Worm (Caenorhabditis elegans) whole organism, L1 larva: ENCODE data around the gene unc-3.

Experiments used
- C04F5.9 ChIP-seq: sonication (generic microtip); optimal IDR thresholded peaks from 2 replicates; lab custom pipeline; 2016; ENCODE audit warnings: missing genetic modification characterization, missing compliant biosample characterization
- F16B12.6 ChIP-seq: fragments of 150-350 bp; optimal IDR thresholded peaks from 2 replicates; lab custom pipeline; 2014; ENCODE audit warnings: missing biosample characterization, missing genetic modification characterization
- ceh-8 ChIP-seq: fragments of 200-800 bp; sonication (Bioruptor generic); optimal IDR thresholded peaks from 2 replicates; lab custom pipeline; 2018; ENCODE audit warnings: mild to moderate bottlenecking, missing genetic modification characterization, moderate library complexity, missing compliant biosample characterization
- ceh-82 ChIP-seq, 3 experiments: fragments of 150-350 bp in 1 of 3; sonication (generic microtip) in 2 of 3; optimal IDR thresholded peaks; 2 replicates each; lab custom pipeline; 2014 to 2017; ENCODE audit warnings: missing biosample characterization in 3 of 3, missing genetic modification characterization in 3 of 3
- ceh-90 ChIP-seq: sonication (generic microtip); optimal IDR thresholded peaks from 2 replicates; lab custom pipeline; 2016; ENCODE audit warnings: missing genetic modification characterization, missing compliant biosample characterization
- dpl-1 ChIP-seq, 3 experiments: fragments of 150-350 bp in 2 of 3; sonication (generic microtip) in 1 of 3; optimal IDR thresholded peaks; 2 replicates each; lab custom pipeline; 2014 to 2017; ENCODE audit warnings: missing biosample characterization in 3 of 3, missing genetic modification characterization in 3 of 3, missing genetic modification reagents in 3 of 3
- dsc-1 ChIP-seq: sonication (generic microtip); optimal IDR thresholded peaks from 2 replicates; lab custom pipeline; 2016; ENCODE audit warnings: mild to moderate bottlenecking, missing genetic modification characterization, missing compliant biosample characterization
- efl-1 ChIP-seq, 4 experiments: fragments of 150-350 bp; optimal IDR thresholded peaks in 3 of 4; peaks in 1 of 4; 1 replicate in 1 of 4; 2 replicates in 3 of 4; lab custom pipeline; 2014; ENCODE audit warnings: missing biosample characterization in 2 of 4, missing genetic modification characterization in 2 of 4, missing genetic modification reagents in 2 of 4
- egl-13 ChIP-seq: sonication (generic microtip); optimal IDR thresholded peaks from 2 replicates; lab custom pipeline; 2016; ENCODE audit warnings: missing genotype, missing genetic modification reagents, missing genetic modification characterization, missing compliant biosample characterization
- elt-2 ChIP-seq: sonication (generic microtip); optimal IDR thresholded peaks from 2 replicates; lab custom pipeline; 2016; ENCODE audit warnings: missing genetic modification characterization, mild to moderate bottlenecking, inconsistent platforms, missing compliant biosample characterization, missing genetic modification reagents
- ets-5 ChIP-seq: fragments of 200-800 bp; sonication (Bioruptor generic); IDR thresholded peaks from 2 replicates; pipeline ENCODE4 v1.3.6; 2022; ENCODE audit warnings: missing genetic modification characterization, missing compliant biosample characterization
- fos-1 ChIP-seq: fragments of 150-350 bp; optimal IDR thresholded peaks from 2 replicates; lab custom pipeline; 2014; ENCODE audit warnings: missing biosample characterization, missing genetic modification characterization
- grh-1 ChIP-seq: fragments of 200-800 bp; sonication (Bioruptor generic); IDR thresholded peaks from 2 replicates; pipeline ENCODE4 v1.3.6; 2022; ENCODE audit warnings: missing genetic modification reagents, missing genetic modification characterization, missing compliant biosample characterization
- hlh-17 ChIP-seq: fragments of 200-800 bp; sonication (Bioruptor generic); optimal IDR thresholded peaks from 2 replicates; lab custom pipeline; 2018; ENCODE audit warnings: missing genetic modification characterization, mild to moderate bottlenecking, missing compliant biosample characterization, moderate library complexity, borderline replicate concordance
- hlh-4 ChIP-seq: sonication (generic microtip); optimal IDR thresholded peaks from 2 replicates; lab custom pipeline; 2016; ENCODE audit warnings: mild to moderate bottlenecking, missing genetic modification characterization, missing compliant biosample characterization
- hpl-2 ChIP-seq: fragments of 150-350 bp; optimal IDR thresholded peaks from 2 replicates; lab custom pipeline; 2014; ENCODE audit warnings: missing biosample characterization, missing genetic modification reagents, missing genetic modification characterization
- isw-1 ChIP-seq: fragments of 200-800 bp; sonication (Bioruptor generic); IDR thresholded peaks from 2 replicates; pipeline ENCODE4 v1.3.6; 2022; ENCODE audit warnings: missing genetic modification characterization, missing compliant biosample characterization
- jun-1 ChIP-seq: fragments of 150-350 bp; optimal IDR thresholded peaks from 2 replicates; lab custom pipeline; 2014; ENCODE audit warnings: missing biosample characterization, missing genetic modification reagents, missing genetic modification characterization
- lin-14 ChIP-seq: fragments of 200-800 bp; sonication (Bioruptor generic); optimal IDR thresholded peaks from 2 replicates; lab custom pipeline; 2018; ENCODE audit warnings: mild to moderate bottlenecking, missing genetic modification characterization, moderate library complexity, missing compliant biosample characterization
- lin-15B ChIP-seq: fragments of 150-350 bp; sonication (generic microtip); optimal IDR thresholded peaks from 3 replicates; lab custom pipeline; 2014; ENCODE audit warnings: missing biosample characterization, missing genetic modification characterization
- lin-35 ChIP-seq, 2 experiments: fragments of 150-350 bp; optimal IDR thresholded peaks; 2 replicates each; lab custom pipeline; 2014; ENCODE audit warnings: missing biosample characterization in 2 of 2, missing genetic modification characterization in 2 of 2, missing genetic modification reagents in 2 of 2
- lin-39 ChIP-seq: fragments of 150-350 bp; optimal IDR thresholded peaks from 2 replicates; lab custom pipeline; 2014; ENCODE audit warnings: missing biosample characterization, missing genetic modification reagents, missing genetic modification characterization
- lir-3 ChIP-seq: sonication (generic microtip); optimal IDR thresholded peaks from 2 replicates; lab custom pipeline; 2016; ENCODE audit warnings: mild to moderate bottlenecking, missing genetic modification characterization, moderate library complexity, missing compliant biosample characterization; ENCODE audit not compliant: poor library complexity
- lsy-2 ChIP-seq, 2 experiments: fragments of 150-350 bp; optimal IDR thresholded peaks; 2 replicates each; lab custom pipeline; 2014; ENCODE audit warnings: missing biosample characterization in 2 of 2, missing genetic modification characterization in 2 of 2
- nhr-12 ChIP-seq: sonication (generic microtip); optimal IDR thresholded peaks from 2 replicates; lab custom pipeline; 2017; ENCODE audit warnings: missing biosample characterization, missing genetic modification characterization
- nhr-19 ChIP-seq: fragments of 200-800 bp; sonication (Bioruptor generic); conservative IDR thresholded peaks from 2 replicates; pipeline ENCODE4 v1.3.6; 2022; ENCODE audit warnings: missing genetic modification characterization, missing compliant biosample characterization
- nhr-237 ChIP-seq: fragments of 150-350 bp; optimal IDR thresholded peaks from 2 replicates; lab custom pipeline; 2014; ENCODE audit warnings: missing biosample characterization, missing genetic modification characterization
- nhr-47 ChIP-seq: sonication (generic microtip); optimal IDR thresholded peaks from 2 replicates; lab custom pipeline; 2016; ENCODE audit warnings: mild to moderate bottlenecking, missing genetic modification characterization, moderate library complexity, missing compliant biosample characterization
- nhr-76 ChIP-seq: sonication (generic microtip); optimal IDR thresholded peaks from 2 replicates; lab custom pipeline; 2017; ENCODE audit warnings: missing biosample characterization, missing genetic modification characterization
- nhr-84 ChIP-seq: sonication (generic microtip); optimal IDR thresholded peaks from 2 replicates; lab custom pipeline; 2017; ENCODE audit warnings: missing biosample characterization, missing genetic modification characterization
- nhr-85 ChIP-seq: sonication (generic microtip); peaks from one replicate; lab custom pipeline; 2016; ENCODE audit warnings: missing genetic modification characterization, inconsistent platforms, missing compliant biosample characterization
- nhr-90 ChIP-seq: sonication (generic microtip); optimal IDR thresholded peaks from 2 replicates; lab custom pipeline; 2016; ENCODE audit warnings: mild to moderate bottlenecking, missing genetic modification characterization, missing compliant biosample characterization; ENCODE audit not compliant: poor library complexity
- pax-3 ChIP-seq: fragments of 200-800 bp; sonication (Bioruptor generic); optimal IDR thresholded peaks from 2 replicates; lab custom pipeline; 2018; ENCODE audit warnings: mild to moderate bottlenecking, missing genetic modification characterization, moderate library complexity, missing compliant biosample characterization
- rnt-1 ChIP-seq: sonication (generic microtip); optimal IDR thresholded peaks from 2 replicates; lab custom pipeline; 2016; ENCODE audit warnings: mild to moderate bottlenecking, missing genetic modification characterization, moderate library complexity, missing compliant biosample characterization
- skn-1 ChIP-seq: fragments of 150-350 bp; optimal IDR thresholded peaks from 2 replicates; lab custom pipeline; 2014; ENCODE audit warnings: missing biosample characterization, missing genetic modification characterization
- snu-23 ChIP-seq: sonication (generic microtip); optimal IDR thresholded peaks from 2 replicates; lab custom pipeline; 2016; ENCODE audit warnings: missing genetic modification characterization, missing compliant biosample characterization
- sox-4 ChIP-seq: sonication (generic microtip); optimal IDR thresholded peaks from 2 replicates; lab custom pipeline; 2016; ENCODE audit warnings: missing genetic modification characterization, missing compliant biosample characterization
- sptf-1 ChIP-seq: fragments of 150-350 bp; optimal IDR thresholded peaks from 2 replicates; lab custom pipeline; 2014; ENCODE audit warnings: missing biosample characterization, missing genetic modification characterization
- tbx-2 ChIP-seq: sonication (generic microtip); optimal IDR thresholded peaks from 2 replicates; lab custom pipeline; 2016; ENCODE audit warnings: missing genetic modification characterization, missing compliant biosample characterization
- tlp-1 ChIP-seq: fragments of 150-350 bp; optimal IDR thresholded peaks from 2 replicates; lab custom pipeline; 2014; ENCODE audit warnings: missing biosample characterization, missing genetic modification characterization
- unc-30 ChIP-seq: sonication (generic microtip); optimal IDR thresholded peaks from 2 replicates; lab custom pipeline; 2017; ENCODE audit warnings: missing biosample characterization, missing genetic modification characterization
- unc-62 ChIP-seq: fragments of 150-350 bp; optimal IDR thresholded peaks from 2 replicates; lab custom pipeline; 2014; ENCODE audit warnings: missing biosample characterization, missing genetic modification reagents, missing genetic modification characterization
- unc-86 ChIP-seq: sonication (generic microtip); optimal IDR thresholded peaks from 2 replicates; lab custom pipeline; 2016; ENCODE audit warnings: missing genetic modification characterization, missing compliant biosample characterization
- unc-98 ChIP-seq: fragments of 200-800 bp; sonication (Bioruptor generic); IDR thresholded peaks from 2 replicates; pipeline ENCODE4 v1.3.6; 2022; ENCODE audit warnings: missing genetic modification characterization, missing compliant biosample characterization
- xbp-1 ChIP-seq: sonication (generic microtip); optimal IDR thresholded peaks from 2 replicates; lab custom pipeline; 2016; ENCODE audit warnings: missing genetic modification characterization, missing compliant biosample characterization
- zag-1 ChIP-seq: fragments of 150-350 bp; optimal IDR thresholded peaks from 2 replicates; lab custom pipeline; 2014; ENCODE audit warnings: missing biosample characterization, missing genetic modification characterization
- zip-4 ChIP-seq: fragments of 200-800 bp; sonication (Bioruptor generic); optimal IDR thresholded peaks from 2 replicates; lab custom pipeline; 2018; ENCODE audit warnings: mild to moderate bottlenecking, missing genetic modification characterization, moderate library complexity, missing compliant biosample characterization
- ztf-11 ChIP-seq, 2 experiments: sonication (generic microtip); optimal IDR thresholded peaks; 2 replicates each; lab custom pipeline; 2016 to 2017; ENCODE audit warnings: missing genetic modification characterization in 2 of 2, missing biosample characterization in 1 of 2, missing compliant biosample characterization in 1 of 2
- ztf-4 ChIP-seq: fragments of 150-350 bp; optimal IDR thresholded peaks from 2 replicates; lab custom pipeline; 2014; ENCODE audit warnings: missing biosample characterization, missing genetic modification characterization

The unc-3 gene

DNA sequence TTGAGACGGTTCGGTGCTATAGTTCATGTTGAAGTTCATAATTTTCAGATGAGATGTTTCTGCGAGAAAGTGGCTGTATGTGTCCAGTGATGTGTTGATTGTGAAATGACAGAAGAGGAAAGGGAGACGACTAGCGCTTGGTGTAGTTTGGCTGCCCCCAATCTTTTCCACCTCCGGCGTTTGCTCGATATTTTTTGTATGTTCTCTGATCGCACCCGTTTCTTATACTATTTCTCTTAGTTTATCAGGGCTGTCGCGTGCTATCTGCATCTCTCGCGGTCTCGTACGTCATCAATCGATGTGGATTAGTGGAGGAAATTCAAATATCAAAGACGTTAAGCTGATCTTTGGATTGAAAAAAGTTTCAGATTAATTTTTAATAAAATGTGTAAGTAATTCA is 37.4 kb downstream of the unc-3 start, which contains the start of gene atf-4 (continued):
- TF ChIP-seq nhr-84 (tag; lab: Kevin White, UChicago) (no peak), lir-3 (tag; lab: Kevin White, UChicago) (no peak), jun-1 (peak; percentile 7), nhr-76 (tag; lab: Kevin White, UChicago) (no peak), lin-15B (tag; lab: Kevin White, UChicago) (no peak), F16B12.6 (tag; lab: Kevin White, UChicago) (no peak), hlh-17 (no peak), nhr-12 (tag; lab: Kevin White, UChicago) (no peak), lsy-2 (tag; optimal IDR thresholded peaks at IDR 0.05; lab: Kevin White, UChicago) (peak; percentile 53 to 75), egl-13 (tag; lab: Kevin White, UChicago) (peak; percentile 60), unc-62 (GFP tag; lab: Kevin White, UChicago) (no peak), hpl-2 (GFP tag; lab: Kevin White, UChicago) (no peak), fos-1 (tag; lab: Kevin White, UChicago) (peak; percentile 37), ceh-8 (GFP tag; lab: Kevin White, UChicago) (no peak), ztf-4 (peak; percentile 48), nhr-19 (GFP tag; lab: Robert Waterston, UW) (peak; percentile 91), elt-2 (peak; percentile 66), nhr-90 (tag; lab: Kevin White, UChicago) (peak; percentile 52), tlp-1 (tag; lab: Kevin White, UChicago) (no peak), zag-1 (tag; lab: Kevin White, UChicago) (no peak), nhr-237 (peak; percentile 10), dpl-1 (GFP tag; optimal IDR thresholded peaks at IDR 0.05; lab: Kevin White, UChicago) (peak; percentile 57 to 73 (median 70)), xbp-1 (tag; lab: Kevin White, UChicago) (peak; percentile 62), tbx-2 (tag; lab: Kevin White, UChicago) (peak; percentile 76), ets-5 (no peak), ceh-82 (tag; optimal IDR thresholded peaks at IDR 0.05; lab: Kevin White, UChicago) (peak in 2 of 3 experiments; percentile 20 to 41), lin-14 (peak; percentile 90), rnt-1 (tag; lab: Kevin White, UChicago) (peak; percentile 74), sox-4 (peak; percentile 16), skn-1 (no peak), nhr-85 (tag; lab: Kevin White, UChicago) (peak; percentile 85), isw-1 (no peak), nhr-47 (peak; percentile 82), unc-98 (GFP tag; lab: Robert Waterston, UW) (no peak), ceh-90 (tag; lab: Kevin White, UChicago) (no peak), zip-4 (GFP tag; lab: Kevin White, UChicago) (no peak), ztf-11 (tag; optimal IDR thresholded peaks at IDR 0.05; lab: Kevin White, UChicago) (no peak), unc-30 (tag; lab: Kevin White, UChicago) (no peak), grh-1 (GFP tag; lab: Robert Waterston, UW) (no peak), lin-39 (tag; lab: Kevin White, UChicago) (peak; percentile 33), dsc-1 (tag; lab: Kevin White, UChicago) (peak; percentile 79), unc-86 (peak; percentile 34), pax-3 (tag; lab: Kevin White, UChicago) (peak; percentile 17), sptf-1 (tag; lab: Kevin White, UChicago) (no peak), lin-35 (GFP tag; optimal IDR thresholded peaks at IDR 0.05; lab: Kevin White, UChicago) (peak; percentile 70 to 82), efl-1 (optimal IDR thresholded peaks at IDR 0.05; lab: Kevin White, UChicago) (peak; percentile 52 to 70), efl-1 (GFP tag; optimal IDR thresholded peaks at IDR 0.05 in 1 of 2; lab: Kevin White, UChicago) (peak; percentile 75 to 97), C04F5.9 (tag; lab: Kevin White, UChicago) (no peak), snu-23 (GFP tag; lab: Kevin White, UChicago) (peak; percentile 86), hlh-4 (tag; lab: Kevin White, UChicago) (no peak)
